Worm (Caenorhabditis elegans) whole organism, midembryonic: ENCODE measurements around the gene ZK418.10.

ENCODE experiments used
- T22C8.4 ChIP-seq: fragments of 200-800 bp; sonication (Bioruptor generic); IDR thresholded peaks from 2 replicates; pipeline ENCODE4 v1.3.6; 2022; ENCODE audit warnings: missing genetic modification characterization, missing compliant biosample characterization
- cog-1 ChIP-seq: sonication (generic microtip); optimal IDR thresholded peaks from 2 replicates; lab custom pipeline; 2016; ENCODE audit warnings: missing genetic modification characterization, missing compliant biosample characterization
- flt-1 ChIP-seq: fragments of 200-800 bp; sonication (Bioruptor generic); IDR thresholded peaks from 2 replicates; pipeline ENCODE4 v1.3.6; 2022; ENCODE audit warnings: missing genetic modification characterization, missing compliant biosample characterization
- klf-2 ChIP-seq: fragments of 200-800 bp; sonication (Bioruptor generic); conservative IDR thresholded peaks from 2 replicates; pipeline ENCODE4 v1.3.6; 2022; ENCODE audit warnings: missing genetic modification reagents, missing genetic modification characterization, missing compliant biosample characterization
- med-1 ChIP-seq: sonication (generic microtip); optimal IDR thresholded peaks from 2 replicates; lab custom pipeline; 2017; ENCODE audit warnings: missing genetic modification characterization, mild to moderate bottlenecking, missing compliant biosample characterization, antibody characterized with exemption, missing genetic modification reagents; ENCODE audit not compliant: insufficient read depth
- ref-1 ChIP-seq: fragments of 200-800 bp; sonication (Bioruptor generic); conservative IDR thresholded peaks from 2 replicates; pipeline ENCODE4 v1.3.6; 2022; ENCODE audit warnings: missing genetic modification reagents, missing genetic modification characterization, missing compliant biosample characterization
- tab-1 ChIP-seq: fragments of 200-800 bp; sonication (Bioruptor generic); IDR thresholded peaks from 2 replicates; pipeline ENCODE4 v1.3.6; 2022; ENCODE audit warnings: missing genetic modification characterization, missing compliant biosample characterization
- ztf-23 ChIP-seq: fragments of 200-800 bp; sonication (Bioruptor generic); IDR thresholded peaks from 2 replicates; pipeline ENCODE4 v1.3.6; 2022; ENCODE audit warnings: missing genetic modification reagents, missing genetic modification characterization, missing compliant biosample characterization
- ztf-29 ChIP-seq: fragments of 200-800 bp; sonication (Bioruptor generic); IDR thresholded peaks from 2 replicates; pipeline ENCODE4 v1.3.6; 2022; ENCODE audit warnings: missing genetic modification reagents, missing genetic modification characterization, missing compliant biosample characterization

Gene ZK418.10

DNA sequence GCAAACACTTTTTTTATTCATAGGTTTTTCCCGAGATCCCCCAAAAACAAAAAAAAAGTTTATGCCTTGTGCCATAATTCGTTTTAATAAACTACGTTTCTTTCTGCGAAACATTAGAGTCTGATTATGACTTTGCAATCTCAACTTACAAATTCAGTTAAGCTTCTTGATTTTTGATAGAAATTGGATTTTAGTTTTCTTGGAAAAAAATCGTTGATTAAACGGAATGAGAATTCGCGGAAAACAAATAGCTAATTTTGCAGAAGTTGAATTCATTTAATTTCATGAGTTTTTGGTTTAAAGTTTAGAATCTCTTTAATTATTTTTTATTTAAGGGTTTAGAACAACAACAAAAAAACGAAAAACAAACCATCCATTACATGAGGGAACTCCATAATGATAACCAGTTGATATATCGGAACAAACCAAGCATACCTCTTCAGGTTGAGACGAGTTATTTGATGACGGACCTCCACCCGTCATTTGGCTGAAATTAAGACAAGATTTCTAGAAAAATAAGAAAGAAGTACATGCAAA, 24.5 kb upstream of the ZK418.10 start, which contains the start of gene nhr-10:
Gene nhr-10 (minus strand): TSS at position 487 of the 537 bp plus-strand sequence.
- TF ChIP-seq cog-1, result no peak
- TF ChIP-seq flt-1 (GFP tag; lab: Robert Waterston, UW), result no peak
- no peak for TF ChIP-seq klf-2 (GFP tag; lab: Robert Waterston, UW)
- TF ChIP-seq T22C8.4 (GFP tag; lab: Robert Waterston, UW), result no peak
- TF ChIP-seq ztf-29 (GFP tag; lab: Robert Waterston, UW), result no peak
- TF ChIP-seq med-1, result no peak
- TF ChIP-seq tab-1 (GFP tag; lab: Robert Waterston, UW), result no peak
- no peak for TF ChIP-seq ztf-23 (GFP tag; lab: Robert Waterston, UW)
- TF ChIP-seq ref-1, result no peak

DNA sequence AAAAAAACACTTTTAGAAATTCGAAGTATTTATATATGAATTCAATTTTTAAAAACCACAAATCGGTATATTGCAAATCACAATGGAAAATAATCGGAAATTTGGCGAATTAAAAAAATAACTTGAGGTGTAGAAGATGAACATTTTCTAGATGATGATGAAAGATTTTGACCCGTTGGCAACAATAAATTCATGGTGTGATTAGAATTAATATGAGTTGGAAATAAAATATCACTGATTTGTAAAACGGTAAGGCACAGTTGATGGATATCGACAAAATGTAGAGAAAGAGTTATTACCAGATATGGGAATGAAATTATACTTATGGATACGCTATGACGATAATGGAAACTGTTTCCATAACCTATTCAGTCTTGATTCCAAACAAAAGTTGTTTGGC, 21.8 kb upstream of the ZK418.10 start:
- no peak for TF ChIP-seq cog-1
- TF ChIP-seq klf-2 (GFP tag; lab: Robert Waterston, UW), result no peak
- TF ChIP-seq ztf-29 (GFP tag; lab: Robert Waterston, UW), result no peak
- TF ChIP-seq flt-1 (GFP tag; lab: Robert Waterston, UW), result no peak
- TF ChIP-seq ztf-23 (GFP tag; lab: Robert Waterston, UW), result no peak
- no peak for TF ChIP-seq T22C8.4 (GFP tag; lab: Robert Waterston, UW)
- no peak for TF ChIP-seq tab-1 (GFP tag; lab: Robert Waterston, UW)
- no peak for TF ChIP-seq med-1
- no peak for TF ChIP-seq ref-1

DNA sequence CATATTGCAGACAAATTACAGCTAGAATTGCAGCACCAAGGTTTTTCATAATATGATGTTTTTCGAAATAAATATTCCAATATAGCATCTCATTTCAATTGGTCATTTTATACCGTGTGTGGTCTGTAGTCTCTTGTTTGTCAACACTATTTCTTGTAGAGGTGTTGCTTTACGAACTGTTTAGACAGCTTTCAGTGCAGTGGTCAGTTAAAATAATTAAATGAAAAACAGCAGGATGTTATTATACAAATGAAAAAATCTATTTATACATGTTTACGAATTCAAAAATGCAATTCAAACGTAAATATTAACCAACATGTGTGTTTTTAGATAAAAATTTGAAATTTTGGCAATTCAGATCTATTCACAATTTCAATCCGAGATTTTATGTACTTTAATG, 21.3 kb upstream of the ZK418.10 start, which contains the start of gene B0280.7:
Gene B0280.7 (minus strand): TSS at position 101 of the 400 bp plus-strand sequence.
- TF ChIP-seq cog-1, result no peak
- no peak for TF ChIP-seq flt-1 (GFP tag; lab: Robert Waterston, UW)
- TF ChIP-seq ztf-23 (GFP tag; lab: Robert Waterston, UW), result no peak
- no peak for TF ChIP-seq klf-2 (GFP tag; lab: Robert Waterston, UW)
- no peak for TF ChIP-seq ztf-29 (GFP tag; lab: Robert Waterston, UW)
- TF ChIP-seq med-1, result no peak
- no peak for TF ChIP-seq T22C8.4 (GFP tag; lab: Robert Waterston, UW)
- no peak for TF ChIP-seq ref-1
- TF ChIP-seq tab-1 (GFP tag; lab: Robert Waterston, UW), result no peak

DNA sequence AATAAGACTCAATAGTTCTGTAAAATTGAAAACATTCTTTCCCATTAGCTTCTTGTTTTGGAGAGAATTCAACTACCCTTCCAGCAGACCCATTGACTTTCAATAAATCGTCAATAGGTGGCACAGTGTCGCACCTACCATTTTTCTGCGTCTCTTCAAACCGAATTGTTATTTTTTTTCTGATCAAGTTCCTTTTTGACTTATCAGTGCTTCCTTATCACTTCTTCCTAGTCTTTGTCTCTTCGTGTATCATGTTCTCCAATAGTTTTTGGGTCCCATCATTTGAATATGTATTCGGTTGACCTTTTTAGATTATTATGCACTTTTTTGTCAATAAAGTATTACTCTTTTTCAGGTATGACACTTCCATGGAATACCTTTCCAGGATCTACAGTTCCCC, 17.5 kb upstream of the ZK418.10 start, which contains the start of gene odd-1:
Gene odd-1 (plus strand): TSS at position 349 of the 400 bp plus-strand sequence.
- TF ChIP-seq ref-1 (no peak), med-1 (no peak), ztf-23 (GFP tag; lab: Robert Waterston, UW) (no peak), ztf-29 (GFP tag; lab: Robert Waterston, UW) (no peak), cog-1 (no peak), klf-2 (GFP tag; lab: Robert Waterston, UW) (no peak), tab-1 (GFP tag; lab: Robert Waterston, UW) (no peak), flt-1 (GFP tag; lab: Robert Waterston, UW) (no peak), T22C8.4 (GFP tag; lab: Robert Waterston, UW) (no peak)

DNA sequence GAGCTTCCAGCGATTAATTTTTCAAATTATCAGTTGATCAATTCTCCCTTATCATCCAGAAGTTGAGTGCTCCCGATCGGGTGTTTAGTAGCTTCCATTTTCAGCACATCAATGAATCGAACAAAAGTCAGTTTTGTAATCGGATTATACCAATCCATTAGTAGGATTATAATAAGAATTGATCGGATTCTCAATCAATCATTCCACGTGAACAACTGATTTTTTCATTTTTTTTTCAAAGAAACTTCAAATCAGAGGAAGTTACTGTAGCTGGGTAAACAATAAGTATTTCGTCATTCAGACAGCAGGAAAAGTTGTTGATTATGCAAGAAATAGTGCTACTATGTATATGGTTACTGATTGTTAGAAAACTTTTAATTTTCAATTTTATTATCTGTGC, 16.4 kb upstream of the ZK418.10 start:
- no peak for TF ChIP-seq klf-2 (GFP tag; lab: Robert Waterston, UW)
- TF ChIP-seq cog-1, result no peak
- no peak for TF ChIP-seq ztf-29 (GFP tag; lab: Robert Waterston, UW)
- TF ChIP-seq T22C8.4 (GFP tag; lab: Robert Waterston, UW), result no peak
- no peak for TF ChIP-seq med-1

DNA sequence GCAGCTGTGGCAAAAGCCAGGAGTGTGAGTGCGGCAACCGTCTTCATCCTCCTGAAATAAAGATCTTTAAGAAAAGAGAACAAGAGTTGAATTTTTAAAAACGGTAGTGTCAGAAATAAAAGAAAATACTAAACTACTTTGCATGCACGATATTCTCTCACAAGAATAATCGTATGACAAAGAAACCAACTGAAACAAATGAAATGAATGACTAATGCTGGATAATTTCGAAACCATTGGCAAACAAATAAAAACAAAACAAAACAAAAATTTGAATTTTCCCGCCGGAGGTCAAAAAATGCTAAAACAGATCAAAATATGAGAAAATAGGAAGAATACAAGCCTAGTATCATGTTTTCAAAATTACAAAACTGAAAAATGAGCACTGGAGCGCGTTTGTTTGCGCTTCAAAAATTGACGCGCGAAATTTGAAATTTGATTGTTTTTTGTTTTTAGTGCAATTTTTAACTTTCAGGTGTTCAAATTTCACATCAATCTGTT, 13.5 kb upstream of the ZK418.10 start, which contains the start of gene cpg-2:
Gene cpg-2 (minus strand): TSS at position 51 of the 501 bp plus-strand sequence.
- no peak for TF ChIP-seq tab-1 (GFP tag; lab: Robert Waterston, UW)
- TF ChIP-seq med-1, result no peak
- no peak for TF ChIP-seq ref-1

DNA sequence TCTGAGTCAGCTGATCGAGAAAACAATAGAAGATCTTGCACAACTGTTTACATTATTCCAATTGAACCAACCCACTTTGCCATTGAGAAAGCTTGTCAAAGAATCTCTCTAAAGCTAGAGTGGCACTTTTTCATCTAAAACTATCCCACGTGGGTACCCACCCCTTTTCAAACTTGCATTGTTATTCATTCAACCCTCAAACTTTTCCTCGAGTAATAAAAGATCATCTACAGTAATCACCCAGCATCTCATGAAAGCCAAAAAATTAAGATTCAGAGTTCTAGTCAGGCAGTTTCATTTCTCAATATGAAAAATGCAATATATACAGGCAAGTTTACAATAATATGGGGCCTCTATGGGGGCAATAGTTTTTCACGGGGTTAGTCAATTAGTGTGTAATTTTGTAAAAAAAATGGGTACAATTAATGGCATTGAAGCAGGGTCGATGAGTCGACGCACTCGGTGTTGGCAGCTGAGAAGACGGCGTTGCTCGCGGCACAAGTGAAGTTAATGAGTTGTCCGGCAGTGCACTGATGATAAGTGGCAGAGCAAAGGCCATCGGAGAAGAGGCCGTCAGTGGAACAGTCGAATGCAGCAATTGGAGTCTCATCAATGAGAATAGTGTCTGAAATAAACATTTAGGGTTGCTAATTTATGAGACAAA, 11.5 kb upstream of the ZK418.10 start:
- TF ChIP-seq tab-1 (GFP tag; lab: Robert Waterston, UW) (no peak), ref-1 (no peak), med-1 (no peak), ztf-23 (GFP tag; lab: Robert Waterston, UW) (no peak), cog-1 (no peak), T22C8.4 (GFP tag; lab: Robert Waterston, UW) (no peak), ztf-29 (GFP tag; lab: Robert Waterston, UW) (no peak), klf-2 (GFP tag; lab: Robert Waterston, UW) (no peak), flt-1 (GFP tag; lab: Robert Waterston, UW) (no peak)

DNA sequence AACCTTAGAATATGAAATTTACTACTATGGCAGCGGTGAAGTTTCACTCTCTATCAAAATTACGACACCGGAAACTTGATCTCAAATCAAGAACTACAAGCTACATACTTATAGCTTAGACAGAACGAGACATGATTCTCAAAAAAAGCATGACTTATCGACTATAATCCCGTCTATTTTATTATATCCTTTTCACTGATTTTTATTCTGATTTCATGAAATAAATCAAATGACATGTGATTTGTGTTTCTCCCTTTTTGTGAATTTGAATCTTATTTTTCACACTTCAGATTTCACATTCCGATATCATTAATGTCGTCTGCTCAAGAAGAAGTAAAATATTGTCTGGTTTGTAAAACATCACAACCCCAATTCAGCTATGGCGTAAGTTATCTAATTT, 9.5 kb upstream of the ZK418.10 start, which contains the start of gene ZK418.11:
Gene ZK418.11 (plus strand): TSS at position 289 of the 400 bp plus-strand sequence.
- TF ChIP-seq klf-2 (GFP tag; lab: Robert Waterston, UW), result no peak
- TF ChIP-seq flt-1 (GFP tag; lab: Robert Waterston, UW), result no peak
- TF ChIP-seq med-1, result no peak
- TF ChIP-seq tab-1 (GFP tag; lab: Robert Waterston, UW), result no peak
- no peak for TF ChIP-seq cog-1
- TF ChIP-seq ztf-23 (GFP tag; lab: Robert Waterston, UW), result no peak
- no peak for TF ChIP-seq T22C8.4 (GFP tag; lab: Robert Waterston, UW)
- no peak for TF ChIP-seq ztf-29 (GFP tag; lab: Robert Waterston, UW)
- no peak for TF ChIP-seq ref-1

DNA sequence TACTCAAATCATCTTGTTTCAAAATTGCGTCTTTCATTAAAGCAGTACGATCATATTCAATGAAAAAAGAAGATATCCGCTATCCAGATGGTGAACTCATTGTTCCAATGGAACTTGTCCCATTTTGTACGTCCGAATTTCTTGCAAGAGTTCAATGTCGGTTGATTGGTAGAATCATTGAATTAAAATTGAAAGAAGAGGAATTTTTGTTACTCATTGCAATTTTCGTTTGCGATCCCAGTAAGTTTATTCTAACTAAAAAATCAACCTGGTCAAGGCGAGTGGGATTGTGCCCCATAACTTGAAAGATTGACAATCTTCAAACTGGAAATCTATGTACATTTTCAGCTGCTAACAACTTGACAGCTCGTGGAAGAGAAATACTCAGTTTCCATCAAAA, 6.0 kb upstream of the ZK418.10 start:
- TF ChIP-seq klf-2 (GFP tag; lab: Robert Waterston, UW) (no peak), ref-1 (no peak), med-1 (no peak), tab-1 (GFP tag; lab: Robert Waterston, UW) (no peak), T22C8.4 (GFP tag; lab: Robert Waterston, UW) (no peak), cog-1 (no peak)

DNA sequence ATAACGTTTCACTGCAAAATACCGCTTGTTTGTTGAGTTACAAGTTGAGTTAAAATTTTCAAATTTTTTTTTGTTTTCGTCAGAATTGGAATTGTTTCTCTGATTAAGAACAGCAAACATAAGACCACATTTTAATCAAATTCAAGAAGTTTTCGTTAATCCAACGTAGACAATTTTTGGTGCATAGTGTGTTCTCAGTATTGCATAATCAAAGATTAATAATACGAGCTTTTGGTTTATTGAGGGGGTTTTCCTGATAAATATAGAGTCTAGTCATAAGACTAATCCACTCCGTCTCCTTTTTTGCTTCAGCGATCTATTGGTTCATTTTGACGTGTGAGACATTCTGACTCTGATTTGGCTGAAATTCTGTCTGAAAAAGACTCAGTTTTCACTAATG, 4.7 kb upstream of the ZK418.10 start, which contains the start of gene nhr-9:
Gene nhr-9 (plus strand): TSS at position 307 of the 400 bp plus-strand sequence.
- TF ChIP-seq ref-1, result no peak
- TF ChIP-seq med-1, result no peak
- no peak for TF ChIP-seq cog-1
- no peak for TF ChIP-seq klf-2 (GFP tag; lab: Robert Waterston, UW)
- no peak for TF ChIP-seq ztf-23 (GFP tag; lab: Robert Waterston, UW)
- TF ChIP-seq T22C8.4 (GFP tag; lab: Robert Waterston, UW), result no peak
- TF ChIP-seq tab-1 (GFP tag; lab: Robert Waterston, UW), result no peak
